Worm (Caenorhabditis elegans): ENCODE measurements around the gene ZK616.5.

DNA sequence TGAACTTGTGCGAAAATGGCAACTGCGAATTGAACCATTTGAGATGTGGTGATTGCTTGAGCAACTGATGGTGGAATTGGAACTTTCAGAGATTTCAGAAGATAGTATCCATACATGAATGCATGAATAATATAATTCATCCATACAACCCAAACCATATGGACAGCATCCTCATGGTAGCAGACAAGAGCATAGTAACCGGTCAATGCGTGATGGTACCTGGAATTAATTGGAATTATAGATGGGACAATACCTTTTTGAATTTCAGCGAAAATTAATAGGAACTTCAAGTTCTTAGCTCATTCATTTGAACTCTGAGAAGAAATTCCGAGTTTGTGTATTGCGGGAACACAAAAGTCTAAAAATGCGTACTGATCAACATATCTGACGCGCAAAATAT, 16.8 kb upstream of the ZK616.5 start:
- TF ChIP-seq ama-1 (optimal IDR thresholded peaks at IDR 0.05) (no peak), hmbx-1 (tag; optimal IDR thresholded peaks at IDR 0.05) (no peak), B0310.2 (tag; optimal IDR thresholded peaks at IDR 0.05) (no peak), sea-1 (GFP tag; conservative IDR thresholded peaks at IDR 0.05) (no peak), pes-1 (GFP tag; IDR thresholded peaks at IDR 0.05) (no peak), hnd-1 (tag; optimal IDR thresholded peaks at IDR 0.05) (no peak), scrt-1 (GFP tag; IDR thresholded peaks at IDR 0.05) (no peak), ceh-13 (GFP tag; optimal IDR thresholded peaks at IDR 0.05) (no peak)

Data from whole organism, early embryonic.